Fruit fly (Drosophila melanogaster) whole organism, embryonic: ENCODE data around the gene Cad96Cb.

ENCODE experiments used
- Ada2b ChIP-seq: fragments of 200-800 bp; sonication (Bioruptor generic); IDR thresholded peaks from 2 replicates; pipeline ENCODE4 v1.3.6; 2022; ENCODE audit warnings: missing biosample characterization, missing genetic modification characterization
- Atf6 ChIP-seq: fragments of 200-800 bp; sonication (Bioruptor generic); IDR thresholded peaks from 2 replicates; pipeline ENCODE4 v1.3.6; 2022; ENCODE audit warnings: missing biosample characterization, missing genetic modification characterization
- BEAF-32 ChIP-seq: fragments of 200-800 bp; sonication (Bioruptor generic); optimal IDR thresholded peaks from 3 replicates; lab custom pipeline; 2017; ENCODE audit warnings: missing biosample characterization, missing genetic modification characterization, mild to moderate bottlenecking, moderate library complexity, missing genetic modification reagents
- Blimp-1 ChIP-seq: fragments of 200-800 bp; sonication (Bioruptor generic); optimal IDR thresholded peaks from 3 replicates; lab custom pipeline; 2018; ENCODE audit warnings: missing biosample characterization, missing genetic modification characterization, mild to moderate bottlenecking, moderate library complexity, missing genetic modification reagents
- CG10321 ChIP-seq: fragments of 200-800 bp; sonication (Bioruptor generic); IDR thresholded peaks from 2 replicates; pipeline ENCODE4 v1.3.6; 2022; ENCODE audit warnings: missing biosample characterization, missing genetic modification characterization
- CG10543 ChIP-seq: fragments of 200-800 bp; sonication (Bioruptor generic); optimal IDR thresholded peaks from 3 replicates; lab custom pipeline; 2017; ENCODE audit warnings: missing biosample characterization, mild to moderate bottlenecking, missing genetic modification characterization, moderate library complexity
- CG1233 ChIP-seq: fragments of 200-800 bp; sonication (Bioruptor generic); optimal IDR thresholded peaks from 4 replicates; lab custom pipeline; 2018; ENCODE audit warnings: missing biosample characterization, mild to moderate bottlenecking, missing genetic modification characterization
- CG12769 ChIP-seq: fragments of 200-800 bp; sonication (Bioruptor generic); optimal IDR thresholded peaks from 2 replicates; lab custom pipeline; 2019; ENCODE audit warnings: missing biosample characterization, mild to moderate bottlenecking, missing genetic modification characterization, moderate library complexity
- CG13624 ChIP-seq: fragments of 200-800 bp; sonication (Bioruptor generic); optimal IDR thresholded peaks from 2 replicates; lab custom pipeline; 2016; ENCODE audit warnings: missing biosample characterization, missing genetic modification characterization
- CG14710 ChIP-seq: fragments of 200-800 bp; sonication (Bioruptor generic); optimal IDR thresholded peaks from 3 replicates; lab custom pipeline; 2019; ENCODE audit warnings: missing biosample characterization, mild to moderate bottlenecking, missing genetic modification characterization, moderate library complexity
- CG17186 ChIP-seq: fragments of 200-800 bp; sonication (Bioruptor generic); optimal IDR thresholded peaks from 3 replicates; lab custom pipeline; 2017; ENCODE audit warnings: missing biosample characterization, missing genetic modification reagents, missing genetic modification characterization
- CG1792 ChIP-seq: fragments of 200-800 bp; sonication (Bioruptor generic); optimal IDR thresholded peaks from 2 replicates; lab custom pipeline; 2016; ENCODE audit warnings: missing biosample characterization, missing genetic modification characterization
- CG2120 ChIP-seq: fragments of 200-800 bp; sonication (Bioruptor generic); optimal IDR thresholded peaks from 3 replicates; lab custom pipeline; 2016; ENCODE audit warnings: missing biosample characterization, missing genetic modification characterization
- CG31224 ChIP-seq: fragments of 200-800 bp; sonication (Bioruptor generic); IDR thresholded peaks from 2 replicates; pipeline ENCODE4 v1.3.6; 2022; ENCODE audit warnings: missing biosample characterization, missing genetic modification characterization
- CG32767 ChIP-seq: fragments of 200-800 bp; sonication (Bioruptor generic); IDR thresholded peaks from 2 replicates; pipeline ENCODE4 v1.3.6; 2022; ENCODE audit warnings: missing biosample characterization, missing genetic modification characterization
- CG8924 ChIP-seq: fragments of 200-800 bp; optimal IDR thresholded peaks from 3 replicates; lab custom pipeline; 2019; ENCODE audit warnings: missing biosample characterization, mild to moderate bottlenecking, missing genetic modification characterization, moderate library complexity
- CG9727 ChIP-seq: fragments of 200-800 bp; sonication (Bioruptor generic); optimal IDR thresholded peaks from 3 replicates; lab custom pipeline; 2017; ENCODE audit warnings: missing biosample characterization, mild to moderate bottlenecking, missing genetic modification characterization
- Doc2 ChIP-seq: fragments of 200-800 bp; sonication (Bioruptor generic); IDR thresholded peaks from 2 replicates; pipeline ENCODE4 v1.3.6; 2022; ENCODE audit warnings: missing biosample characterization, missing genetic modification characterization
- Drgx ChIP-seq: fragments of 200-800 bp; sonication (Bioruptor generic); IDR thresholded peaks from 2 replicates; pipeline ENCODE4 v1.3.6; 2022; ENCODE audit warnings: missing biosample characterization, missing genetic modification characterization
- Elba2 ChIP-seq: fragments of 200-800 bp; sonication (Bioruptor generic); optimal IDR thresholded peaks from 3 replicates; lab custom pipeline; 2016; ENCODE audit warnings: missing biosample characterization, missing genetic modification characterization
- Jarid2 ChIP-seq: fragments of 200-800 bp; sonication (Bioruptor generic); optimal IDR thresholded peaks from 3 replicates; lab custom pipeline; 2017; ENCODE audit warnings: mild to moderate bottlenecking, missing biosample characterization, missing genetic modification reagents, missing genetic modification characterization
- Mad ChIP-seq: fragments of 200-800 bp; sonication (Bioruptor generic); optimal IDR thresholded peaks from 2 replicates; lab custom pipeline; 2016; ENCODE audit warnings: missing biosample characterization, missing genetic modification characterization
- Myb ChIP-seq: fragments of 200-800 bp; sonication (Bioruptor generic); optimal IDR thresholded peaks from 2 replicates; lab custom pipeline; 2016; ENCODE audit warnings: missing biosample characterization, missing genetic modification characterization
- Nf-YB ChIP-seq: fragments of 200-800 bp; sonication (Bioruptor generic); optimal IDR thresholded peaks from 3 replicates; lab custom pipeline; 2019; ENCODE audit warnings: missing biosample characterization, mild to moderate bottlenecking, missing genetic modification characterization, moderate library complexity
- Stat92E ChIP-seq, 3 experiments: fragments of >200 bp in 2 of 3; fragments of 200-800 bp in 1 of 3; sonication (Bioruptor generic) in 1 of 3; optimal IDR thresholded peaks; 2 replicates each; lab custom pipeline; 2017 to 2019; ENCODE audit warnings: missing biosample characterization in 3 of 3, missing genetic modification characterization in 3 of 3, mild to moderate bottlenecking in 1 of 3, moderate library complexity in 1 of 3
- Usf ChIP-seq: fragments of 200-800 bp; sonication (Bioruptor generic); optimal IDR thresholded peaks from 2 replicates; lab custom pipeline; 2017; ENCODE audit warnings: missing genotype, missing biosample characterization, missing genetic modification characterization
- Xrp1 ChIP-seq: fragments of 200-800 bp; sonication (Bioruptor generic); IDR thresholded peaks from 2 replicates; pipeline ENCODE4 v1.3.6; 2022; ENCODE audit warnings: missing biosample characterization, missing genetic modification characterization
- YL-1 ChIP-seq: fragments of 200-800 bp; sonication (Bioruptor generic); optimal IDR thresholded peaks from 3 replicates; lab custom pipeline; 2017; ENCODE audit warnings: missing biosample characterization, mild to moderate bottlenecking, missing genetic modification characterization
- ab ChIP-seq: fragments of 200-800 bp; sonication (Bioruptor generic); optimal IDR thresholded peaks from 2 replicates; lab custom pipeline; 2016; ENCODE audit warnings: missing biosample characterization, missing genetic modification characterization
- aop ChIP-seq: fragments of 200-800 bp; sonication (Bioruptor generic); IDR thresholded peaks from 2 replicates; pipeline ENCODE4 v1.3.6; 2022; ENCODE audit warnings: missing biosample characterization, missing genetic modification characterization
- ara ChIP-seq: fragments of 200-800 bp; sonication (Bioruptor generic); IDR thresholded peaks from 2 replicates; pipeline ENCODE4 v1.3.6; 2022; ENCODE audit warnings: missing biosample characterization, missing genetic modification characterization
- btn ChIP-seq: fragments of 200-800 bp; sonication (Bioruptor generic); optimal IDR thresholded peaks from 2 replicates; lab custom pipeline; 2016; ENCODE audit warnings: missing biosample characterization, missing genetic modification characterization
- caup ChIP-seq: fragments of 200-800 bp; sonication (Bioruptor generic); optimal IDR thresholded peaks from 3 replicates; lab custom pipeline; 2017; ENCODE audit warnings: missing biosample characterization, mild to moderate bottlenecking, missing genetic modification characterization, moderate library complexity; ENCODE audit not compliant: severe bottlenecking
- chinmo ChIP-seq: fragments of 200-800 bp; sonication (Bioruptor generic); IDR thresholded peaks from 4 replicates; pipeline ENCODE4 v1.3.6; 2022; ENCODE audit warnings: missing biosample characterization, missing genetic modification characterization; ENCODE audit not compliant: partially characterized antibody
- crc ChIP-seq: fragments of 200-800 bp; sonication (Bioruptor generic); optimal IDR thresholded peaks from 2 replicates; lab custom pipeline; 2016; ENCODE audit warnings: missing biosample characterization, missing genetic modification characterization
- grn ChIP-seq: fragments of 200-800 bp; sonication (Bioruptor generic); optimal IDR thresholded peaks from 3 replicates; lab custom pipeline; 2017; ENCODE audit warnings: missing biosample characterization, missing genetic modification characterization
- jing ChIP-seq: fragments of 200-800 bp; sonication (Bioruptor generic); optimal IDR thresholded peaks from 2 replicates; lab custom pipeline; 2018; ENCODE audit warnings: missing biosample characterization, mild to moderate bottlenecking, missing genetic modification characterization
- lbe ChIP-seq: fragments of 200-800 bp; sonication (Bioruptor generic); optimal IDR thresholded peaks from 2 replicates; lab custom pipeline; 2016; ENCODE audit warnings: missing biosample characterization, mild to moderate bottlenecking, missing genetic modification characterization
- mirr ChIP-seq: fragments of 200-800 bp; sonication (Bioruptor generic); optimal IDR thresholded peaks from 3 replicates; lab custom pipeline; 2018; ENCODE audit warnings: missing biosample characterization, mild to moderate bottlenecking, missing genetic modification characterization
- otp ChIP-seq: fragments of 200-800 bp; sonication (Bioruptor generic); IDR thresholded peaks from 3 replicates; pipeline ENCODE4, ENCODE4 v1.3.6; 2022; ENCODE audit warnings: missing biosample characterization, missing genetic modification characterization
- p53 ChIP-seq: fragments of 200-800 bp; sonication (Bioruptor generic); optimal IDR thresholded peaks from 2 replicates; lab custom pipeline; 2016; ENCODE audit warnings: missing biosample characterization, missing genetic modification characterization
- run ChIP-seq: fragments of 200-800 bp; sonication (Bioruptor generic); optimal IDR thresholded peaks from 3 replicates; lab custom pipeline; 2018; ENCODE audit warnings: missing biosample characterization, mild to moderate bottlenecking, missing genetic modification characterization
- sim ChIP-seq: fragments of 200-800 bp; sonication (Bioruptor generic); IDR thresholded peaks from 2 replicates; pipeline ENCODE4 v1.3.6; 2022; ENCODE audit warnings: missing biosample characterization, missing genetic modification characterization
- sima ChIP-seq: fragments of 200-800 bp; sonication (Bioruptor generic); optimal IDR thresholded peaks from 2 replicates; lab custom pipeline; 2016; ENCODE audit warnings: missing biosample characterization, missing genetic modification characterization
- slou ChIP-seq: fragments of 200-800 bp; sonication (Bioruptor generic); optimal IDR thresholded peaks from 3 replicates; lab custom pipeline; 2016; ENCODE audit warnings: missing biosample characterization, missing genetic modification characterization
- sob ChIP-seq: fragments of 200-800 bp; sonication (Bioruptor generic); IDR thresholded peaks from 2 replicates; pipeline ENCODE4 v1.3.6; 2022; ENCODE audit warnings: missing biosample characterization, missing genetic modification characterization
- trh ChIP-seq: fragments of 200-800 bp; sonication (Bioruptor generic); optimal IDR thresholded peaks from 2 replicates; lab custom pipeline; 2016; ENCODE audit warnings: missing biosample characterization, missing genetic modification characterization
- usp ChIP-seq: fragments of >200 bp; optimal IDR thresholded peaks from 2 replicates; lab custom pipeline; 2017; ENCODE audit warnings: missing biosample characterization, missing genetic modification characterization
- wek ChIP-seq: fragments of 200-800 bp; sonication (Bioruptor generic); optimal IDR thresholded peaks from 3 replicates; lab custom pipeline; 2018; ENCODE audit warnings: missing biosample characterization, mild to moderate bottlenecking, missing genetic modification characterization, moderate library complexity
- zfh2 ChIP-seq: fragments of 200-800 bp; sonication (Bioruptor generic); optimal IDR thresholded peaks from 2 replicates; lab custom pipeline; 2016; ENCODE audit warnings: missing biosample characterization, missing genetic modification characterization

The Cad96Cb gene

dm6 chr3R:25207405-25208003, 24.6 kb downstream of the Cad96Cb start (continued):
- TF ChIP-seq CG9727 (GFP tag; lab: Kevin White, UChicago) (peak; percentile 70), btn (no peak), CG1792 (GFP tag; lab: Kevin White, UChicago) (no peak), chinmo (GFP tag; lab: Robert Waterston, UW) (no peak), CG17186 (no peak), ara (peak; percentile 48; the same call in 1 of the 2 replicates), Mad (peak; percentile 47), sob (GFP tag; lab: Robert Waterston, UW) (peak; percentile 66), Ada2b (GFP tag; lab: Robert Waterston, UW) (peak; percentile 61; the same call in 1 of the 2 replicates), aop (no peak), wek (GFP tag; lab: Kevin White, UChicago) (peak; percentile 44), Blimp-1 (peak; percentile 78), Atf6 (GFP tag; lab: Robert Waterston, UW) (peak; percentile 73), crc (GFP tag; lab: Kevin White, UChicago) (no peak), zfh2 (peak; percentile 33), CG10321 (GFP tag; lab: Robert Waterston, UW) (no peak), mirr (no peak), ab (GFP tag; lab: Kevin White, UChicago) (peak; percentile 22), CG10543 (peak; percentile 18), Doc2 (GFP tag; lab: Robert Waterston, UW) (no peak), sima (GFP tag; lab: Kevin White, UChicago) (no peak), run (tag; lab: Kevin White, UChicago) (peak; percentile 73), grn (GFP tag; lab: Kevin White, UChicago) (peak; percentile 52), caup (GFP tag; lab: Kevin White, UChicago) (peak; percentile 64), Usf (GFP tag; lab: Kevin White, UChicago) (no peak), Xrp1 (GFP tag; lab: Robert Waterston, UW) (peak; percentile 84), Elba2 (GFP tag; lab: Kevin White, UChicago) (no peak), CG2120 (GFP tag; lab: Kevin White, UChicago) (peak; percentile 55), jing (GFP tag; lab: Kevin White, UChicago) (peak; percentile 53), CG12769 (tag; lab: Kevin White, UChicago) (peak; percentile 27), lbe (GFP tag; lab: Kevin White, UChicago) (peak; percentile 7), CG14710 (tag; lab: Kevin White, UChicago) (peak; percentile 74), CG13624 (GFP tag; lab: Kevin White, UChicago) (no peak), CG31224 (GFP tag; lab: Robert Waterston, UW) (peak; percentile 39; the same call in 1 of the 2 replicates), YL-1 (GFP tag; lab: Kevin White, UChicago) (peak; percentile 47), Jarid2 (GFP tag; lab: Kevin White, UChicago) (no peak), trh (GFP tag; lab: Kevin White, UChicago) (peak; percentile 10), sim (GFP tag; lab: Robert Waterston, UW) (peak; percentile 62), CG32767 (GFP tag; lab: Robert Waterston, UW) (peak; percentile 69), slou (no peak), BEAF-32 (GFP tag; lab: Kevin White, UChicago) (no peak), usp (no peak), CG8924 (tag; lab: Kevin White, UChicago) (peak; percentile 81), p53 (GFP tag; lab: Kevin White, UChicago) (no peak), Myb (GFP tag; lab: Kevin White, UChicago) (no peak), Nf-YB (peak; percentile 63), Stat92E (GFP tag; optimal IDR thresholded peaks at IDR 0.05; lab: Kevin White, UChicago) (no peak), CG1233 (GFP tag; lab: Kevin White, UChicago) (peak; percentile 69), Drgx (peak; percentile 88), otp (GFP tag; lab: Robert Waterston, UW) (peak; percentile 60; the same call in 2 of the 3 replicates)
